Worm (Caenorhabditis elegans): ENCODE data around the gene C53A5.16.
A peak's percentile ranks its signal among the peaks of the same experiment; 100 is the strongest.

The C53A5.16 gene

ce11 chrV:14527210-14527609, 4.8 kb upstream of the C53A5.16 start (continued):
- TF ChIP-seq repo-1 (tag; optimal IDR thresholded peaks at IDR 0.05) (no peak), mes-4 (tag; optimal IDR thresholded peaks at IDR 0.05) (no peak), lsy-27 (tag; optimal IDR thresholded peaks at IDR 0.05; ENCODE audit: borderline replicate concordance, insufficient read depth) (no peak)

- TF ChIP-seq tlf-1 (GFP tag; optimal IDR thresholded peaks at IDR 0.05), result no peak
Observed at ce11 chrV:14525089-14525488, 2.7 kb upstream of the C53A5.16 start, which contains the start of gene hda-1. Gene hda-1, plus strand, starts transcription at chrV:14525389.

ce11 chrV:14523788-14524582, 1.6 kb upstream of the C53A5.16 start, which contains the start of gene ril-1:
Gene ril-1, minus strand, starts transcription at chrV:14524129.
- 0 out of 2 replicates have a peak, but pooled peaks have one; percentile 12 for TF ChIP-seq pbrm-1 (GFP tag; IDR thresholded peaks at IDR 0.05)
- no peak for TF ChIP-seq C06A6.2 (GFP tag; conservative IDR thresholded peaks at IDR 0.05)
- TF ChIP-seq lin-26 (GFP tag; IDR thresholded peaks at IDR 0.05), result peak; percentile 52; the same call in 1 of the 2 replicates
- TF ChIP-seq snpc-1.1 (tag; optimal IDR thresholded peaks at IDR 0.05; ENCODE audit: insufficient read depth), result no peak
- TF ChIP-seq lin-35 (GFP tag; optimal IDR thresholded peaks at IDR 0.05), result peak in 1 of 3 experiments; percentile 38
- no peak for TF ChIP-seq sea-2 (GFP tag; IDR thresholded peaks at IDR 0.05)
- no peak for TF ChIP-seq snpc-3.4 (tag; optimal IDR thresholded peaks at IDR 0.05)
- no peak for TF ChIP-seq bed-2 (GFP tag; IDR thresholded peaks at IDR 0.05)
- TF ChIP-seq bed-1 (GFP tag; IDR thresholded peaks at IDR 0.05), result no peak
- peak; percentile 12; the same call in 1 of the 2 replicates for TF ChIP-seq hmg-1.2 (GFP tag; IDR thresholded peaks at IDR 0.05)
- TF ChIP-seq F23B12.7 (tag; optimal IDR thresholded peaks at IDR 0.05; ENCODE audit: insufficient read depth), result peak; percentile 64
- no peak for TF ChIP-seq F10E7.11 (tag; optimal IDR thresholded peaks at IDR 0.05)
- no peak for TF ChIP-seq mes-4 (tag; optimal IDR thresholded peaks at IDR 0.05)
- peak; percentile 81 for TF ChIP-seq attf-5 (GFP tag; optimal IDR thresholded peaks at IDR 0.05)
- TF ChIP-seq dox-1 (GFP tag; IDR thresholded peaks at IDR 0.05), result peak; percentile 46; the same call in 1 of the 2 replicates
- TF ChIP-seq nhr-27 (tag; optimal IDR thresholded peaks at IDR 0.05), result no peak
- TF ChIP-seq cebp-1 (GFP tag; IDR thresholded peaks at IDR 0.05), result no peak
- TF ChIP-seq cebp-1 (tag; optimal IDR thresholded peaks at IDR 0.05), result peak; percentile 13
- peak; percentile 27; the same call in 1 of the 2 replicates for TF ChIP-seq D2030.7 (GFP tag; IDR thresholded peaks at IDR 0.05)
- TF ChIP-seq snpc-4 (GFP tag; optimal IDR thresholded peaks at IDR 0.05), result peak; percentile 34
- peak in 2 of 4 experiments; percentile 46 to 57 for TF ChIP-seq snpc-4 (tag; optimal IDR thresholded peaks at IDR 0.05)
- TF ChIP-seq egl-18 (GFP tag; IDR thresholded peaks at IDR 0.05), result no peak
- no peak for TF ChIP-seq ceh-58 (GFP tag; IDR thresholded peaks at IDR 0.05)
- peak; percentile 26; the same call in 1 of the 2 replicates for TF ChIP-seq nfyb-1 (GFP tag; IDR thresholded peaks at IDR 0.05)
- peak; percentile 53; the same call in 1 of the 2 replicates for TF ChIP-seq ceh-100 (GFP tag; IDR thresholded peaks at IDR 0.05)
- no peak for TF ChIP-seq T26A5.8 (tag; optimal IDR thresholded peaks at IDR 0.05)
- TF ChIP-seq him-1 (tag; optimal IDR thresholded peaks at IDR 0.05), result no peak
- TF ChIP-seq madf-6 (GFP tag; IDR thresholded peaks at IDR 0.05), result 0 out of 2 replicates have a peak, but pooled peaks have one; percentile 7
- peak; percentile 60 for TF ChIP-seq nhr-80 (tag; optimal IDR thresholded peaks at IDR 0.05)
- no peak for TF ChIP-seq lsy-27 (tag; optimal IDR thresholded peaks at IDR 0.05; ENCODE audit: borderline replicate concordance, insufficient read depth)
- no peak for TF ChIP-seq snpc-1.3 (tag; optimal IDR thresholded peaks at IDR 0.05; ENCODE audit: insufficient read depth)
- no peak for TF ChIP-seq gei-17 (GFP tag; optimal IDR thresholded peaks at IDR 0.05)
- no peak for TF ChIP-seq attf-6 (GFP tag; IDR thresholded peaks at IDR 0.05)
- no peak for TF ChIP-seq let-526 (GFP tag; IDR thresholded peaks at IDR 0.05)
- no peak for TF ChIP-seq cebp-2 (GFP tag; IDR thresholded peaks at IDR 0.05)
- TF ChIP-seq nfya-1 (tag; optimal IDR thresholded peaks at IDR 0.05; ENCODE audit: borderline replicate concordance, insufficient read depth), result no peak
- no peak for TF ChIP-seq hlh-26 (GFP tag; conservative IDR thresholded peaks at IDR 0.05)
- TF ChIP-seq akir-1 (GFP tag; optimal IDR thresholded peaks at IDR 0.05), result no peak
- peak; percentile 50 for TF ChIP-seq mcd-1 (GFP tag; IDR thresholded peaks at IDR 0.05)
- TF ChIP-seq efl-1 (GFP tag; optimal IDR thresholded peaks at IDR 0.05), result no peak
